Fruit fly (Drosophila melanogaster): ENCODE measurements around the gene mfas.

Gene mfas

dm6 chr3R:11992934-11993670 is at the start of gene mfas:
Gene mfas, minus strand, starts transcription at chr3R:11993315.
- TF ChIP-seq br (GFP tag; optimal IDR thresholded peaks at IDR 0.05) = peak; percentile 6
- TF ChIP-seq sage (GFP tag; optimal IDR thresholded peaks at IDR 0.05) = no peak
- TF ChIP-seq brk (GFP tag; optimal IDR thresholded peaks at IDR 0.05) = no peak
- TF ChIP-seq Jra (GFP tag; optimal IDR thresholded peaks at IDR 0.05) = peak; percentile 14
- peak; percentile 18 for TF ChIP-seq tai (GFP tag; optimal IDR thresholded peaks at IDR 0.05)
- peak; percentile 49 for TF ChIP-seq Hr83 (GFP tag; optimal IDR thresholded peaks at IDR 0.05; ENCODE audit: poor library complexity, severe bottlenecking)
- TF ChIP-seq woc (GFP tag; optimal IDR thresholded peaks at IDR 0.05) = no peak
- TF ChIP-seq rgr (GFP tag; optimal IDR thresholded peaks at IDR 0.05) = peak; percentile 22
- TF ChIP-seq h (GFP tag; optimal IDR thresholded peaks at IDR 0.05) = peak; percentile 4
- TF ChIP-seq fru (GFP tag; optimal IDR thresholded peaks at IDR 0.05) = peak; percentile 58

- TF ChIP-seq HLH106 (tag; optimal IDR thresholded peaks at IDR 0.05) (no peak), Myc (optimal IDR thresholded peaks at IDR 0.05) (no peak), lola (GFP tag; optimal IDR thresholded peaks at IDR 0.05) (no peak), foxo (GFP tag; optimal IDR thresholded peaks at IDR 0.05) (no peak), N (GFP tag; optimal IDR thresholded peaks at IDR 0.05) (no peak)
These were observed 47.1 kb upstream of the mfas start, which contains the start of gene CG14736 for dm6 chr3R:12040228-12040627. Gene CG14736, plus strand, starts transcription at chr3R:12040528.

- no peak for TF ChIP-seq fru (GFP tag; optimal IDR thresholded peaks at IDR 0.05)
- TF ChIP-seq Dif (GFP tag; optimal IDR thresholded peaks at IDR 0.05; ENCODE audit: partially characterized antibody) = no peak
- no peak for TF ChIP-seq Hnf4 (GFP tag; optimal IDR thresholded peaks at IDR 0.05)
- TF ChIP-seq Vsx2 (GFP tag; optimal IDR thresholded peaks at IDR 0.05; ENCODE audit: partially characterized antibody) = no peak
- no peak for TF ChIP-seq psq (GFP tag; optimal IDR thresholded peaks at IDR 0.05)
These were observed 39.7 kb upstream of the mfas start, which contains the start of gene ssp5 for dm6 chr3R:12032842-12033241. Gene ssp5, plus strand, starts transcription at chr3R:12033142.

dm6 chr3R:12031657-12032056 is 38.5 kb upstream of the mfas start, which contains the start of the genes CG31358, CG42504 and CG42505:
Gene CG31358, minus strand, starts transcription at chr3R:12031757.
Gene CG42504, minus strand, starts transcription at chr3R:12031757.
Gene CG42505, minus strand, starts transcription at chr3R:12031757.
- TF ChIP-seq Hr83 (GFP tag; optimal IDR thresholded peaks at IDR 0.05; ENCODE audit: poor library complexity, severe bottlenecking) (no peak), foxo (GFP tag; optimal IDR thresholded peaks at IDR 0.05) (no peak), CG32264 (GFP tag; optimal IDR thresholded peaks at IDR 0.05) (no peak), Jra (GFP tag; optimal IDR thresholded peaks at IDR 0.05) (no peak), brk (GFP tag; optimal IDR thresholded peaks at IDR 0.05) (no peak), rgr (GFP tag; optimal IDR thresholded peaks at IDR 0.05) (no peak), Sp1 (GFP tag; optimal IDR thresholded peaks at IDR 0.05) (no peak), Myc (optimal IDR thresholded peaks at IDR 0.05) (no peak), ey (GFP tag; optimal IDR thresholded peaks at IDR 0.05) (no peak), OdsH (GFP tag; optimal IDR thresholded peaks at IDR 0.05) (no peak), tai (GFP tag; optimal IDR thresholded peaks at IDR 0.05) (no peak), pan (optimal IDR thresholded peaks at IDR 0.05) (no peak), dl (GFP tag; optimal IDR thresholded peaks at IDR 0.05; ENCODE audit: insufficient read depth in 1 of 2, partially characterized antibody in 2 of 2) (no peak), CG9705 (GFP tag; optimal IDR thresholded peaks at IDR 0.05) (no peak), h (GFP tag; optimal IDR thresholded peaks at IDR 0.05) (no peak), Dfd (GFP tag; optimal IDR thresholded peaks at IDR 0.05) (no peak)

- TF ChIP-seq pan (optimal IDR thresholded peaks at IDR 0.05) = no peak
- TF ChIP-seq sv (GFP tag; optimal IDR thresholded peaks at IDR 0.05) = no peak
- TF ChIP-seq rgr (GFP tag; optimal IDR thresholded peaks at IDR 0.05) = no peak
- no peak for TF ChIP-seq GATAd (GFP tag; optimal IDR thresholded peaks at IDR 0.05)
These were observed 27.9 kb upstream of the mfas start for dm6 chr3R:12020987-12021386.

dm6 chr3R:12016828-12017280 is 23.7 kb upstream of the mfas start, which contains the start of the genes DCAF12 and Spt3:
Gene DCAF12, minus strand, starts transcription at chr3R:12017031.
Gene Spt3, plus strand, starts transcription at chr3R:12017156.
- TF ChIP-seq CG32264 (GFP tag; optimal IDR thresholded peaks at IDR 0.05) (peak; percentile 17), Abd-B (GFP tag; optimal IDR thresholded peaks at IDR 0.05) (no peak), psq (GFP tag; optimal IDR thresholded peaks at IDR 0.05) (peak; percentile 52), foxo (GFP tag; optimal IDR thresholded peaks at IDR 0.05) (no peak), CG9705 (GFP tag; optimal IDR thresholded peaks at IDR 0.05) (peak; percentile 13), fru (GFP tag; optimal IDR thresholded peaks at IDR 0.05) (no peak), woc (GFP tag; optimal IDR thresholded peaks at IDR 0.05) (peak; percentile 83), br (GFP tag; optimal IDR thresholded peaks at IDR 0.05) (no peak), HLH106 (tag; optimal IDR thresholded peaks at IDR 0.05) (peak; percentile 74), sv (GFP tag; optimal IDR thresholded peaks at IDR 0.05) (no peak), N (GFP tag; optimal IDR thresholded peaks at IDR 0.05) (no peak), Mio (GFP tag; optimal IDR thresholded peaks at IDR 0.05) (no peak), dmrt93B (GFP tag; optimal IDR thresholded peaks at IDR 0.05) (peak; percentile 50), sage (GFP tag; optimal IDR thresholded peaks at IDR 0.05) (no peak), brk (GFP tag; optimal IDR thresholded peaks at IDR 0.05) (no peak), Hnf4 (GFP tag; optimal IDR thresholded peaks at IDR 0.05) (no peak), Vsx2 (GFP tag; optimal IDR thresholded peaks at IDR 0.05; ENCODE audit: partially characterized antibody) (no peak), OdsH (GFP tag; optimal IDR thresholded peaks at IDR 0.05) (no peak), Myc (optimal IDR thresholded peaks at IDR 0.05) (peak; percentile 3)
